Fruit fly (Drosophila melanogaster): ENCODE measurements around the gene CG5024.

dm6 chr3R:25762005-25762764, 48.7 kb upstream of the CG5024 start:
- TF ChIP-seq Hr78 (GFP tag; optimal IDR thresholded peaks at IDR 0.05) (no peak), CrebA (GFP tag; optimal IDR thresholded peaks at IDR 0.05; ENCODE audit: borderline replicate concordance) (no peak), br (GFP tag; optimal IDR thresholded peaks at IDR 0.05) (no peak), OdsH (GFP tag; optimal IDR thresholded peaks at IDR 0.05) (no peak), h (GFP tag; optimal IDR thresholded peaks at IDR 0.05) (no peak)

All from whole organism, wandering third instar larva.